Worm (Caenorhabditis elegans): ENCODE data around the gene srr-6.

DNA sequence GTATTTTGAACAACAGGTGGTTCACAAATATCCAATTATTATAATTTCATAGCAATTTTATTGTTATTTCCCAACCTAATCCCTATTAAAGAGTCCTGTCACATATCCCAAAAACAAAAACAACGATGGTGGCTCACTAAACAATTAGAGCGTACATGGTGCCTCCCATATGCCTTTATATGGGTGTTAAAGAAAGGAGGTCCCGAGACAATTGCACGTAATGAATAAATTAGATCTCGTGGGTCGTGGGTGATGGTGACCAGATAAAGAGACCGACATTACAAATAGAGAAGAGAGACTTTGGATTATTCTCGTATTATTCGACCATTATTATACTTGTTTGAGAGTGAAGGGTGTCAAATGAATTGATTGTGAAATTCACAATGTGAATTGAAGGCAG is 45.4 kb upstream of the srr-6 start:
- TF ChIP-seq daf-16 (GFP tag; optimal IDR thresholded peaks at IDR 0.05) (no peak), daf-16 (tag; optimal IDR thresholded peaks at IDR 0.05) (no peak), nhr-77 (tag; optimal IDR thresholded peaks at IDR 0.05) (no peak), ctbp-1 (GFP tag; IDR thresholded peaks at IDR 0.05) (no peak), vab-7 (GFP tag; IDR thresholded peaks at IDR 0.05) (no peak), egl-27 (tag; optimal IDR thresholded peaks at IDR 0.05) (no peak), nhr-237 (tag; optimal IDR thresholded peaks at IDR 0.05) (no peak), nhr-6 (tag; optimal IDR thresholded peaks at IDR 0.05) (no peak), unc-62 (GFP tag; optimal IDR thresholded peaks at IDR 0.05 in 1 of 2) (no peak), unc-62 (tag; optimal IDR thresholded peaks at IDR 0.05) (no peak), snpc-1.2 (GFP tag; IDR thresholded peaks at IDR 0.05) (no peak), nhr-76 (tag; optimal IDR thresholded peaks at IDR 0.05) (no peak), mxl-3 (GFP tag; optimal IDR thresholded peaks at IDR 0.05) (no peak), sdz-12 (GFP tag; optimal IDR thresholded peaks at IDR 0.05) (no peak), pqm-1 (tag; optimal IDR thresholded peaks at IDR 0.05) (no peak)
